Fruit fly (Drosophila melanogaster) whole organism, embryonic: ENCODE results near the gene CG10311.

Source experiments
- Asciz ChIP-seq: fragments of 200-800 bp; sonication (Bioruptor generic); optimal IDR thresholded peaks from 2 replicates; lab custom pipeline; 2017; ENCODE audit warnings: missing biosample characterization, mild to moderate bottlenecking, missing genetic modification characterization, missing genetic modification reagents
- CG11560 ChIP-seq: fragments of 200-800 bp; sonication (Bioruptor generic); IDR thresholded peaks from 3 replicates; pipeline ENCODE4 v1.3.6; 2022; ENCODE audit warnings: missing biosample characterization, missing genetic modification characterization
- CG14050 ChIP-seq: fragments of 200-800 bp; sonication (Bioruptor generic); IDR thresholded peaks from 3 replicates; pipeline ENCODE4 v1.3.6; 2022; ENCODE audit warnings: missing biosample characterization, missing genetic modification characterization
- CG14441 ChIP-seq: fragments of 200-800 bp; sonication (Bioruptor generic); IDR thresholded peaks from 2 replicates; pipeline ENCODE4 v1.3.6; 2022; ENCODE audit warnings: missing biosample characterization, missing genetic modification characterization
- CG16815 ChIP-seq: fragments of 200-800 bp; sonication (Bioruptor generic); optimal IDR thresholded peaks from 3 replicates; lab custom pipeline; 2017; ENCODE audit warnings: missing biosample characterization, mild to moderate bottlenecking, missing genetic modification characterization
- CG2116 ChIP-seq: fragments of 200-800 bp; sonication (Bioruptor generic); optimal IDR thresholded peaks from 3 replicates; lab custom pipeline; 2018; ENCODE audit warnings: missing biosample characterization, mild to moderate bottlenecking, missing genetic modification characterization
- CG2199 ChIP-seq: fragments of 200-800 bp; sonication (Bioruptor generic); IDR thresholded peaks from 3 replicates; pipeline ENCODE4 v1.3.6; 2022; ENCODE audit warnings: missing biosample characterization, missing genetic modification characterization
- CG32767 ChIP-seq: fragments of 200-800 bp; sonication (Bioruptor generic); IDR thresholded peaks from 2 replicates; pipeline ENCODE4 v1.3.6; 2022; ENCODE audit warnings: missing biosample characterization, missing genetic modification characterization
- CG4730 ChIP-seq: fragments of 200-800 bp; sonication (Bioruptor generic); IDR thresholded peaks from 2 replicates; pipeline ENCODE4 v1.3.6; 2022; ENCODE audit warnings: missing biosample characterization, missing genetic modification characterization
- CG7745 ChIP-seq: fragments of 200-800 bp; sonication (Bioruptor generic); optimal IDR thresholded peaks from 2 replicates; lab custom pipeline; 2018; ENCODE audit warnings: missing biosample characterization, mild to moderate bottlenecking, missing genetic modification characterization, moderate library complexity
- CG9727 ChIP-seq: fragments of 200-800 bp; sonication (Bioruptor generic); optimal IDR thresholded peaks from 3 replicates; lab custom pipeline; 2017; ENCODE audit warnings: missing biosample characterization, mild to moderate bottlenecking, missing genetic modification characterization
- D ChIP-seq, 2 experiments: fragments of 200-800 bp in 1 of 2; fragments of >200 bp in 1 of 2; sonication (Bioruptor generic) in 1 of 2; optimal IDR thresholded peaks; 2 replicates in 1 of 2; 3 replicates in 1 of 2; lab custom pipeline; 2017; ENCODE audit warnings: mild to moderate bottlenecking in 1 of 2, missing biosample characterization in 1 of 2, missing genetic modification characterization in 1 of 2, missing genetic modification reagents in 1 of 2
- ERR ChIP-seq: fragments of 200-800 bp; sonication (Bioruptor generic); optimal IDR thresholded peaks from 2 replicates; lab custom pipeline; 2016; ENCODE audit warnings: missing biosample characterization, missing genetic modification characterization
- Ets65A ChIP-seq: fragments of 200-800 bp; sonication (Bioruptor generic); peaks from one replicate; lab custom pipeline; 2016; ENCODE audit warnings: missing biosample characterization, missing genetic modification characterization
- Fer1 ChIP-seq: fragments of 200-800 bp; sonication (Bioruptor generic); optimal IDR thresholded peaks from 2 replicates; lab custom pipeline; 2017; ENCODE audit warnings: missing biosample characterization, mild to moderate bottlenecking, missing genetic modification characterization
- HmgZ ChIP-seq: fragments of 200-800 bp; sonication (Bioruptor generic); optimal IDR thresholded peaks from 2 replicates; lab custom pipeline; 2018; ENCODE audit warnings: missing biosample characterization, mild to moderate bottlenecking, missing genetic modification characterization
- Hsf ChIP-seq: fragments of 200-800 bp; sonication (Bioruptor generic); optimal IDR thresholded peaks from 3 replicates; lab custom pipeline; 2016; ENCODE audit warnings: missing biosample characterization, missing genetic modification characterization
- MESR4 ChIP-seq: fragments of 200-800 bp; sonication (Bioruptor generic); optimal IDR thresholded peaks from 2 replicates; lab custom pipeline; 2018; ENCODE audit warnings: missing biosample characterization, mild to moderate bottlenecking, missing genetic modification characterization, moderate library complexity
- Nf-YB ChIP-seq: fragments of 200-800 bp; sonication (Bioruptor generic); optimal IDR thresholded peaks from 3 replicates; lab custom pipeline; 2019; ENCODE audit warnings: missing biosample characterization, mild to moderate bottlenecking, missing genetic modification characterization, moderate library complexity
- Nf-YC ChIP-seq: fragments of 200-800 bp; optimal IDR thresholded peaks from 3 replicates; lab custom pipeline; 2019; ENCODE audit warnings: missing biosample characterization, mild to moderate bottlenecking, missing genetic modification characterization, moderate library complexity
- abd-A ChIP-seq: fragments of 200-800 bp; sonication (Bioruptor generic); optimal IDR thresholded peaks from 3 replicates; lab custom pipeline; 2019; ENCODE audit warnings: missing biosample characterization, mild to moderate bottlenecking, missing genetic modification characterization, moderate library complexity
- aop ChIP-seq: fragments of 200-800 bp; sonication (Bioruptor generic); IDR thresholded peaks from 2 replicates; pipeline ENCODE4 v1.3.6; 2022; ENCODE audit warnings: missing biosample characterization, missing genetic modification characterization
- ato ChIP-seq: fragments of 200-800 bp; sonication (Bioruptor generic); IDR thresholded peaks from 2 replicates; pipeline ENCODE4 v1.3.6; 2022; ENCODE audit warnings: missing biosample characterization, missing genetic modification characterization; ENCODE audit not compliant: partially characterized antibody
- bbx ChIP-seq: fragments of 200-800 bp; sonication (Bioruptor generic); IDR thresholded peaks from 2 replicates; pipeline ENCODE4 v1.3.6; 2022; ENCODE audit warnings: missing biosample characterization, missing genetic modification characterization; ENCODE audit not compliant: partially characterized antibody
- cas ChIP-seq: fragments of 200-800 bp; sonication (Bioruptor generic); IDR thresholded peaks from 2 replicates; pipeline ENCODE4 v1.3.6; 2022; ENCODE audit warnings: missing biosample characterization, missing genetic modification characterization
- crol ChIP-seq: fragments of 200-800 bp; sonication (Bioruptor generic); IDR thresholded peaks from 2 replicates; pipeline ENCODE4 v1.3.6; 2022; ENCODE audit warnings: missing biosample characterization, missing genetic modification characterization
- dati ChIP-seq: fragments of 200-800 bp; sonication (Bioruptor generic); IDR thresholded peaks from 2 replicates; pipeline ENCODE4 v1.3.6; 2022; ENCODE audit warnings: missing biosample characterization, missing genetic modification characterization
- ewg ChIP-seq: fragments of 200-800 bp; sonication (Bioruptor generic); optimal IDR thresholded peaks from 3 replicates; lab custom pipeline; 2017; ENCODE audit warnings: mild to moderate bottlenecking, missing biosample characterization, missing genetic modification reagents, missing genetic modification characterization
- gem ChIP-seq: fragments of 200-800 bp; sonication (Bioruptor generic); optimal IDR thresholded peaks from 2 replicates; lab custom pipeline; 2019; ENCODE audit warnings: missing biosample characterization, mild to moderate bottlenecking, missing genetic modification characterization, moderate library complexity
- inv ChIP-seq: fragments of 200-800 bp; sonication (Bioruptor generic); IDR thresholded peaks from 2 replicates; pipeline ENCODE4 v1.3.6; 2022; ENCODE audit warnings: missing biosample characterization, missing genetic modification characterization; ENCODE audit not compliant: partially characterized antibody
- pho ChIP-seq: fragments of 200-800 bp; sonication (Bioruptor generic); optimal IDR thresholded peaks from 2 replicates; lab custom pipeline; 2016; ENCODE audit warnings: missing biosample characterization, missing genetic modification characterization
- phol ChIP-seq: fragments of 200-800 bp; sonication (Bioruptor generic); optimal IDR thresholded peaks from 3 replicates; lab custom pipeline; 2018; ENCODE audit warnings: missing biosample characterization, mild to moderate bottlenecking, missing genetic modification characterization, moderate library complexity
- pros ChIP-seq: fragments of 200-800 bp; sonication (Bioruptor generic); optimal IDR thresholded peaks from 3 replicates; lab custom pipeline; 2019; ENCODE audit warnings: missing biosample characterization, mild to moderate bottlenecking, missing genetic modification characterization, moderate library complexity
- ro ChIP-seq: fragments of 200-800 bp; sonication (Bioruptor generic); IDR thresholded peaks from 2 replicates; pipeline ENCODE4 v1.3.6; 2022; ENCODE audit warnings: missing biosample characterization, missing genetic modification characterization
- sd ChIP-seq: fragments of 200-800 bp; sonication (Bioruptor generic); optimal IDR thresholded peaks from 3 replicates; lab custom pipeline; 2018; ENCODE audit warnings: missing biosample characterization, mild to moderate bottlenecking, missing genetic modification characterization, moderate library complexity
- seq ChIP-seq: fragments of 200-800 bp; sonication (Bioruptor generic); IDR thresholded peaks from 2 replicates; pipeline ENCODE4 v1.3.6; 2022; ENCODE audit warnings: missing biosample characterization, missing genetic modification characterization
- sna ChIP-seq: fragments of 200-800 bp; sonication (Bioruptor generic); IDR thresholded peaks from 2 replicates; pipeline ENCODE4 v1.3.6; 2022; ENCODE audit warnings: missing biosample characterization, missing genetic modification characterization; ENCODE audit not compliant: partially characterized antibody
- tll ChIP-seq, 2 experiments: fragments of 200-800 bp in 1 of 2; fragments of >200 bp in 1 of 2; sonication (Bioruptor generic) in 1 of 2; optimal IDR thresholded peaks; 2 replicates each; lab custom pipeline; 2017 to 2019; ENCODE audit warnings: missing biosample characterization in 2 of 2, missing genetic modification characterization in 2 of 2, mild to moderate bottlenecking in 1 of 2, moderate library complexity in 1 of 2
- tna ChIP-seq: fragments of 200-800 bp; sonication (Bioruptor generic); IDR thresholded peaks from 2 replicates; pipeline ENCODE4 v1.3.6; 2022; ENCODE audit warnings: missing biosample characterization, missing genetic modification characterization; ENCODE audit not compliant: partially characterized antibody
- trh ChIP-seq: fragments of 200-800 bp; sonication (Bioruptor generic); optimal IDR thresholded peaks from 2 replicates; lab custom pipeline; 2016; ENCODE audit warnings: missing biosample characterization, missing genetic modification characterization
- unc-4 ChIP-seq: fragments of 200-800 bp; sonication (Bioruptor generic); IDR thresholded peaks from 2 replicates; pipeline ENCODE4 v1.3.6; 2022; ENCODE audit warnings: missing biosample characterization, missing genetic modification characterization; ENCODE audit not compliant: partially characterized antibody
- zen ChIP-seq: fragments of 200-800 bp; sonication (Bioruptor generic); optimal IDR thresholded peaks from 3 replicates; lab custom pipeline; 2018; ENCODE audit warnings: missing biosample characterization, mild to moderate bottlenecking, missing genetic modification characterization, moderate library complexity

CG10311 gene

dm6 chr3R:16395448-16395847 is 38.6 kb upstream of the CG10311 start:
- TF ChIP-seq MESR4 (GFP tag; lab: Kevin White, UChicago) (no peak), aop (GFP tag; lab: Robert Waterston, UW) (no peak), CG9727 (no peak), inv (GFP tag; lab: Robert Waterston, UW) (no peak), CG2116 (GFP tag; lab: Kevin White, UChicago) (no peak)

dm6 chr3R:16394531-16394930 is 37.7 kb upstream of the CG10311 start:
- no peak for TF ChIP-seq CG14050 (GFP tag; lab: Robert Waterston, UW)
- peak; percentile 20; the same call in 1 of the 2 replicates for TF ChIP-seq CG14441 (GFP tag; lab: Robert Waterston, UW)

DNA sequence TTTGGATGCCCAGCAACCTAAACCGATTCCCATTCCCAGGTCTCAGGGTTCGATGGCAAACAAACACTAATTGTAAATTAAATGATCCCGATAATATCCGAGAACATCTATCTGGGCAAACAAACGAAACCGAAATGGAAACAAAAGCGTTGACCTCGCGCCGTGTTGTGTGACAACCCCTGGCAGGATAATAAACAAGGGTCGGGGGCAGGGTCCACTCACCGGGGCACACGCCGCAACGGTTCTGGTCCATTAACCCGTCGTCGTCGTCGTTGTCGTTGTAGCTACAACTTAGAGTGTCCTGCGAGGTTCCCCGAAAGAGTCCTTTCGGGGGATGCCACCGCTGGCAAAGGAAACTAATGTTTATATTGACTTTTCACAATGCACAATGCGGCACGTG is 32.3 kb upstream of the CG10311 start:
- TF ChIP-seq pros (GFP tag; lab: Kevin White, UChicago), result peak; percentile 25
- TF ChIP-seq zen (tag; lab: Kevin White, UChicago), result peak; percentile 51
- TF ChIP-seq tll (GFP tag; optimal IDR thresholded peaks at IDR 0.05; lab: Kevin White, UChicago), result peak in 1 of 2 experiments; percentile 43
- no peak for TF ChIP-seq ERR (GFP tag; lab: Kevin White, UChicago)
- peak; percentile 22 for TF ChIP-seq Ets65A (GFP tag; lab: Kevin White, UChicago)
- no peak for TF ChIP-seq Hsf (GFP tag; lab: Kevin White, UChicago)
- peak; percentile 82 for TF ChIP-seq D (optimal IDR thresholded peaks at IDR 0.05; lab: Kevin White, UChicago)
- no peak for TF ChIP-seq D (GFP tag; optimal IDR thresholded peaks at IDR 0.05; lab: Kevin White, UChicago)
- no peak for TF ChIP-seq cas (GFP tag; lab: Robert Waterston, UW)

DNA sequence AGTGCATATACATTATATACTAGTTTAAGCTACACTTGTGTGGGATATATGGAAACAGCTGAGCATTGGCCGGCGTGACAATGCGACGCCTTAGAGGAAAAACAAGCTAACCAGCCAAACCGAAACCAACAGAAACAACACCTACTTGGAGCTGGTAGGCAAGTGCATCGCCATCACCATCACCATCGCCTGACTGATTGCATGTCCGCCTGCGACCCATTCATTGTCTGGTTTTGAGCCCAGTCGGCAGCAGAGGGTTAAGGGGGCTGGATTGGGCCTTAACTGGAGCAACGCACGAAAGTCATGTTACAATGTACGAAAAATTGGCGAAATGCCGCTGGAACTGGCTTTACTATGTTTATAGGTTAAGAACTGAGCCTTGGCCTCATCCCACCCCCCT is 30.2 kb upstream of the CG10311 start:
- TF ChIP-seq CG4730 (GFP tag; lab: Robert Waterston, UW), result no peak
- 0 out of 2 replicates have a peak, but pooled peaks have one; percentile 27 for TF ChIP-seq ro (GFP tag; lab: Robert Waterston, UW)
- no peak for TF ChIP-seq HmgZ (tag; lab: Kevin White, UChicago)
- TF ChIP-seq gem (tag; lab: Kevin White, UChicago), result no peak
- no peak for TF ChIP-seq trh (GFP tag; lab: Kevin White, UChicago)

DNA sequence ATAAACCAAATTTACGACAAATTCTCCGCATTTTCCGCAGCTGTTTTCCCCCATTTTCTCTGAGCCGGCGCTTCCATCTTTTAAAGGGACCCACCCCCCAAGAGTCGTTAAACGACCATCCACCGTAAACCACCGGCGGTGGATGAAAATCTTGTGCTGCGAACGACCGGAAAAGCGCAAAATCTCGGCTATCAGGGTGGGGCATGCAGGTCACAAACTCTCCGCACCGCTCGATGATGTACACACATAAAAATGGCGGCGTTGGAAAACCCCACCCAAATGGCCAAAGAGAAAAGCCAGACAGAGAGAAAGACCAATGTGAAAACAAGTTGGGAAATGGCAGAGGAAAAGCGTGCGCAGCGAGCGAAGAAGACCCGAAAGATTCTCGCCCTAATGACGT is 28.8 kb upstream of the CG10311 start:
- TF ChIP-seq crol (GFP tag; lab: Robert Waterston, UW), result 0 out of 2 replicates have a peak, but pooled peaks have one; percentile 24
- TF ChIP-seq pho (GFP tag; lab: Kevin White, UChicago), result no peak
- TF ChIP-seq CG16815, result no peak
- peak; percentile 67; the same call in 1 of the 2 replicates for TF ChIP-seq CG32767
- TF ChIP-seq phol (tag; lab: Kevin White, UChicago), result peak; percentile 33
- peak; percentile 90 for TF ChIP-seq Nf-YC (tag; lab: Kevin White, UChicago)
- TF ChIP-seq CG11560 (tag; lab: Robert Waterston, UW), result no peak
- no peak for TF ChIP-seq Asciz (GFP tag; lab: Kevin White, UChicago)
- TF ChIP-seq ewg, result peak; percentile 20
- peak; percentile 88 for TF ChIP-seq seq (GFP tag; lab: Robert Waterston, UW)
- peak; percentile 87 for TF ChIP-seq Nf-YB (GFP tag; lab: Kevin White, UChicago)

DNA sequence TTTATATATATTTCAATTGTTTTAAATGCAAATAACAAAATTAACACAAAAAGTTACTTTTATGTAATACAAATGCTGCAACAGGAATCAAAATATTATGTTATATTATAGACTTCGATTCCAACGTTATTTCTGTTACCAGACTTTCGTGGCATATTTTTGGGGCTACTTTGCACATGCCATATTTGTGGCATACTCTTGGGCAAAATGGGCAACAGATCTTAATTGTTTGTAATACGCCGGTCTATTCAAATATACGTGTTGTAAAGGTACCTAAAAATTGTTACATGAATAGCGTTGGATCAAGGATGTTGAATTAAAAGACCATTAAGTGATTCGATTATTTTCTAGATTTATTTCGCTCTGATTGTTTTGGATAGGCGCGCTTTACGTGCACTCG is 17.3 kb upstream of the CG10311 start:
- TF ChIP-seq abd-A, result no peak
- TF ChIP-seq sna (GFP tag; lab: Robert Waterston, UW), result no peak
- no peak for TF ChIP-seq bbx (GFP tag; lab: Robert Waterston, UW)
- TF ChIP-seq sd (tag; lab: Kevin White, UChicago), result no peak
- peak; percentile 71 for TF ChIP-seq zen (tag; lab: Kevin White, UChicago)
- TF ChIP-seq dati (GFP tag; lab: Robert Waterston, UW), result no peak
- TF ChIP-seq ato (GFP tag; lab: Robert Waterston, UW), result no peak
- no peak for TF ChIP-seq CG7745
- no peak for TF ChIP-seq tna
- TF ChIP-seq CG2199 (GFP tag; lab: Robert Waterston, UW), result peak; percentile 47; the same call in 1 of the 3 replicates
- no peak for TF ChIP-seq Fer1
- TF ChIP-seq gem (tag; lab: Kevin White, UChicago), result no peak
- TF ChIP-seq unc-4 (GFP tag; lab: Robert Waterston, UW), result no peak
